Fruit fly (Drosophila melanogaster) whole organism: ENCODE measurements around the gene CG14669.

Source experiments
- CG8478 ChIP-seq: fragments of >200 bp; optimal IDR thresholded peaks from 2 replicates; lab custom pipeline; 2018; ENCODE audit warnings: inconsistent platforms
- Dll ChIP-seq: fragments of >200 bp; optimal IDR thresholded peaks from 2 replicates; lab custom pipeline; 2017
- EcR ChIP-seq, 2 experiments: fragments of >200 bp; optimal IDR thresholded peaks; 2 replicates each; lab custom pipeline; 2017; ENCODE audit warnings: missing biosample characterization in 2 of 2, missing genetic modification characterization in 2 of 2, missing genetic modification reagents in 2 of 2
- pan ChIP-seq: fragments of >200 bp; optimal IDR thresholded peaks from 2 replicates; lab custom pipeline; 2017
- psq ChIP-seq: fragments of >200 bp; optimal IDR thresholded peaks from 2 replicates; lab custom pipeline; 2017

DNA sequence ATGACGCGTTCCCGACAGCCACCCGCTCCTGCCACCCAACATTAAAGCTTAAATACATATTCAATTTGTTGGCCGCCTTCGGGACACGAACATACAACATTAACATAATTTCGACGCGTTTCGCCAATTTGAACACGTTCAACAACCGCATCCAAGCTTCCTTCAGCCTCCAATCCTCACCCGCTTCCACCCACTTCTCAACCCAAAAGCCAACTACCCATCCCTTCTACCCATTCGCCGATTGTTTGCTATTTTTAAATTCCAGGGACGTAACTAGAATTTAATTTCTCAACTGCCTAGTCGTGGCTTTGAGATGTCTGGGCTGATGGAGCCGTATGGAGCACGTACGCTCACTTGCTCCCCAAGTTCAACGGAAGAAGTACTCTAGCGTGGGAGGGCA is 15.5 kb downstream of the CG14669 start:
- TF ChIP-seq psq (lab: Kevin White, UChicago), result no peak
- TF ChIP-seq EcR (GFP tag; optimal IDR thresholded peaks at IDR 0.05; lab: Kevin White, UChicago), result no peak
- no peak for TF ChIP-seq pan
- no peak for TF ChIP-seq Dll (lab: Kevin White, UChicago)
- TF ChIP-seq CG8478 (lab: Kevin White, UChicago), result no peak
